Fruit fly (Drosophila melanogaster) whole organism, embryonic: ENCODE results near the gene His3.3B.
A peak's percentile ranks its signal among the peaks of the same experiment; 100 is the strongest.

ENCODE experiments used
- Aef1 ChIP-seq: fragments of 200-800 bp; sonication (Bioruptor generic); IDR thresholded peaks from 3 replicates; pipeline ENCODE4 v1.3.6; 2022; ENCODE audit warnings: missing biosample characterization, missing genetic modification characterization
- Atf-2 ChIP-seq: fragments of 200-800 bp; sonication (Bioruptor generic); optimal IDR thresholded peaks from 2 replicates; lab custom pipeline; 2016; ENCODE audit warnings: missing biosample characterization, missing genetic modification characterization
- CG10147 ChIP-seq: fragments of 200-800 bp; sonication (Bioruptor generic); optimal IDR thresholded peaks from 2 replicates; lab custom pipeline; 2019; ENCODE audit warnings: missing biosample characterization, mild to moderate bottlenecking, missing genetic modification characterization, moderate library complexity
- CG1024 ChIP-seq: fragments of 200-800 bp; sonication (Bioruptor generic); IDR thresholded peaks from 2 replicates; pipeline ENCODE4 v1.3.6; 2022; ENCODE audit warnings: missing biosample characterization, missing genetic modification characterization
- CG10431 ChIP-seq: fragments of 200-800 bp; sonication (Bioruptor generic); optimal IDR thresholded peaks from 3 replicates; lab custom pipeline; 2018; ENCODE audit warnings: missing biosample characterization, mild to moderate bottlenecking, missing genetic modification characterization
- CG10959 ChIP-seq: fragments of 200-800 bp; sonication (Bioruptor generic); IDR thresholded peaks from 2 replicates; pipeline ENCODE4 v1.3.6; 2022; ENCODE audit warnings: missing biosample characterization, missing genetic modification characterization
- CG12104 ChIP-seq: fragments of 200-800 bp; sonication (Bioruptor generic); optimal IDR thresholded peaks from 3 replicates; lab custom pipeline; 2016; ENCODE audit warnings: missing biosample characterization, missing genetic modification characterization
- CG13287 ChIP-seq: fragments of 200-800 bp; sonication (Bioruptor generic); IDR thresholded peaks from 2 replicates; pipeline ENCODE4 v1.3.6; 2022; ENCODE audit warnings: missing biosample characterization, missing genetic modification characterization; ENCODE audit not compliant: partially characterized antibody
- CG15011 ChIP-seq: fragments of 200-800 bp; sonication (Bioruptor generic); optimal IDR thresholded peaks from 3 replicates; lab custom pipeline; 2018; ENCODE audit warnings: missing biosample characterization, mild to moderate bottlenecking, missing genetic modification characterization
- CG17328 ChIP-seq: fragments of 200-800 bp; sonication (Bioruptor generic); IDR thresholded peaks from 2 replicates; pipeline ENCODE4 v1.3.6; 2022; ENCODE audit warnings: missing biosample characterization, missing genetic modification characterization
- CG17568 ChIP-seq: fragments of 200-800 bp; sonication (Bioruptor generic); optimal IDR thresholded peaks from 2 replicates; lab custom pipeline; 2018; ENCODE audit warnings: missing biosample characterization, mild to moderate bottlenecking, missing genetic modification characterization, moderate library complexity
- CG2116 ChIP-seq: fragments of 200-800 bp; sonication (Bioruptor generic); optimal IDR thresholded peaks from 3 replicates; lab custom pipeline; 2018; ENCODE audit warnings: missing biosample characterization, mild to moderate bottlenecking, missing genetic modification characterization
- CG2678 ChIP-seq: fragments of 200-800 bp; sonication (Bioruptor generic); optimal IDR thresholded peaks from 3 replicates; lab custom pipeline; 2019; ENCODE audit warnings: missing biosample characterization, mild to moderate bottlenecking, missing genetic modification characterization, moderate library complexity
- CG2712 ChIP-seq: fragments of 200-800 bp; optimal IDR thresholded peaks from 3 replicates; lab custom pipeline; 2019; ENCODE audit warnings: missing biosample characterization, mild to moderate bottlenecking, missing genetic modification characterization, moderate library complexity
- CG3163 ChIP-seq: fragments of 200-800 bp; sonication (Bioruptor generic); optimal IDR thresholded peaks from 3 replicates; lab custom pipeline; 2016; ENCODE audit warnings: missing biosample characterization, missing genetic modification characterization
- CG4730 ChIP-seq: fragments of 200-800 bp; sonication (Bioruptor generic); IDR thresholded peaks from 2 replicates; pipeline ENCODE4 v1.3.6; 2022; ENCODE audit warnings: missing biosample characterization, missing genetic modification characterization
- CG5245 ChIP-seq: fragments of 200-800 bp; sonication (Bioruptor generic); optimal IDR thresholded peaks from 3 replicates; lab custom pipeline; 2016; ENCODE audit warnings: missing biosample characterization, missing genetic modification characterization
- CG6689 ChIP-seq: fragments of 200-800 bp; sonication (Bioruptor generic); IDR thresholded peaks from 2 replicates; pipeline ENCODE4 v1.3.6; 2022; ENCODE audit warnings: missing biosample characterization, missing genetic modification characterization
- CG6854 ChIP-seq: fragments of 200-800 bp; sonication (Bioruptor generic); optimal IDR thresholded peaks from 3 replicates; lab custom pipeline; 2017; ENCODE audit warnings: missing biosample characterization, mild to moderate bottlenecking, missing genetic modification characterization
- CG7745 ChIP-seq: fragments of 200-800 bp; sonication (Bioruptor generic); optimal IDR thresholded peaks from 2 replicates; lab custom pipeline; 2018; ENCODE audit warnings: missing biosample characterization, mild to moderate bottlenecking, missing genetic modification characterization, moderate library complexity
- CG7963 ChIP-seq: fragments of 200-800 bp; sonication (Bioruptor generic); IDR thresholded peaks from 3 replicates; pipeline ENCODE4 v1.3.6; 2022; ENCODE audit warnings: missing biosample characterization, missing genetic modification characterization; ENCODE audit not compliant: partially characterized antibody
- CG8924 ChIP-seq: fragments of 200-800 bp; optimal IDR thresholded peaks from 3 replicates; lab custom pipeline; 2019; ENCODE audit warnings: missing biosample characterization, mild to moderate bottlenecking, missing genetic modification characterization, moderate library complexity
- H15 ChIP-seq: fragments of 200-800 bp; sonication (Bioruptor generic); IDR thresholded peaks from 3 replicates; pipeline ENCODE4 v1.3.6; 2022; ENCODE audit warnings: missing biosample characterization, missing genetic modification characterization
- Hmr ChIP-seq: fragments of 200-800 bp; sonication (Bioruptor generic); optimal IDR thresholded peaks from 3 replicates; lab custom pipeline; 2017; ENCODE audit warnings: mild to moderate bottlenecking, missing biosample characterization, missing genetic modification reagents, missing genetic modification characterization
- Opbp ChIP-seq: fragments of 200-800 bp; sonication (Bioruptor generic); IDR thresholded peaks from 3 replicates; pipeline ENCODE4 v1.3.6; 2022; ENCODE audit warnings: missing biosample characterization, missing genetic modification characterization; ENCODE audit not compliant: partially characterized antibody
- Side ChIP-seq: fragments of 200-800 bp; sonication (Bioruptor generic); optimal IDR thresholded peaks from 2 replicates; lab custom pipeline; 2016; ENCODE audit warnings: missing biosample characterization, missing genetic modification characterization
- Tbp ChIP-seq: fragments of >200 bp; optimal IDR thresholded peaks from 2 replicates; lab custom pipeline; 2018; ENCODE audit warnings: missing biosample characterization, missing genetic modification characterization
- ac ChIP-seq: fragments of 200-800 bp; sonication (Bioruptor generic); optimal IDR thresholded peaks from 3 replicates; lab custom pipeline; 2017; ENCODE audit warnings: missing biosample characterization, mild to moderate bottlenecking, missing genetic modification characterization
- al ChIP-seq: fragments of 200-800 bp; sonication (Bioruptor generic); IDR thresholded peaks from 2 replicates; pipeline ENCODE4 v1.3.6; 2022; ENCODE audit warnings: missing biosample characterization, missing genetic modification characterization
- bowl ChIP-seq: fragments of 200-800 bp; sonication (Bioruptor generic); IDR thresholded peaks from 2 replicates; pipeline ENCODE4 v1.3.6; 2022; ENCODE audit warnings: missing biosample characterization, missing genetic modification characterization
- cato ChIP-seq: fragments of 200-800 bp; sonication (Bioruptor generic); optimal IDR thresholded peaks from 2 replicates; lab custom pipeline; 2016; ENCODE audit warnings: missing biosample characterization, missing genetic modification characterization, borderline replicate concordance
- croc ChIP-seq: fragments of 200-800 bp; sonication (Bioruptor generic); conservative IDR thresholded peaks from 3 replicates; pipeline ENCODE4 v1.3.6; 2022; ENCODE audit warnings: missing biosample characterization, missing genetic modification characterization
- fd3F ChIP-seq: fragments of 200-800 bp; sonication (Bioruptor generic); optimal IDR thresholded peaks from 2 replicates; lab custom pipeline; 2018; ENCODE audit warnings: missing biosample characterization, mild to moderate bottlenecking, missing genetic modification characterization, moderate library complexity
- inv ChIP-seq: fragments of 200-800 bp; sonication (Bioruptor generic); IDR thresholded peaks from 2 replicates; pipeline ENCODE4 v1.3.6; 2022; ENCODE audit warnings: missing biosample characterization, missing genetic modification characterization; ENCODE audit not compliant: partially characterized antibody
- lab ChIP-seq: fragments of 200-800 bp; sonication (Bioruptor generic); optimal IDR thresholded peaks from 3 replicates; lab custom pipeline; 2017; ENCODE audit warnings: missing biosample characterization, missing genetic modification characterization, mild to moderate bottlenecking, moderate library complexity, missing genetic modification reagents
- maf-S ChIP-seq: fragments of 200-800 bp; sonication (Bioruptor generic); optimal IDR thresholded peaks from 2 replicates; lab custom pipeline; 2016; ENCODE audit warnings: missing biosample characterization, missing genetic modification characterization
- mam ChIP-seq: fragments of 200-800 bp; sonication (Bioruptor generic); optimal IDR thresholded peaks from 3 replicates; lab custom pipeline; 2016; ENCODE audit warnings: missing biosample characterization, missing genetic modification characterization
- oc ChIP-seq: fragments of 200-800 bp; sonication (Bioruptor generic); optimal IDR thresholded peaks from 2 replicates; lab custom pipeline; 2018; ENCODE audit warnings: missing biosample characterization, mild to moderate bottlenecking, missing genetic modification characterization, moderate library complexity
- onecut ChIP-seq: fragments of 200-800 bp; sonication (Bioruptor generic); IDR thresholded peaks from 2 replicates; pipeline ENCODE4 v1.3.6; 2022; ENCODE audit warnings: missing biosample characterization, missing genetic modification characterization
- otp ChIP-seq: fragments of 200-800 bp; sonication (Bioruptor generic); IDR thresholded peaks from 3 replicates; pipeline ENCODE4, ENCODE4 v1.3.6; 2022; ENCODE audit warnings: missing biosample characterization, missing genetic modification characterization
- pros ChIP-seq: fragments of 200-800 bp; sonication (Bioruptor generic); optimal IDR thresholded peaks from 3 replicates; lab custom pipeline; 2019; ENCODE audit warnings: missing biosample characterization, mild to moderate bottlenecking, missing genetic modification characterization, moderate library complexity
- run ChIP-seq: fragments of 200-800 bp; sonication (Bioruptor generic); optimal IDR thresholded peaks from 3 replicates; lab custom pipeline; 2018; ENCODE audit warnings: missing biosample characterization, mild to moderate bottlenecking, missing genetic modification characterization
- sd ChIP-seq: fragments of 200-800 bp; sonication (Bioruptor generic); optimal IDR thresholded peaks from 3 replicates; lab custom pipeline; 2018; ENCODE audit warnings: missing biosample characterization, mild to moderate bottlenecking, missing genetic modification characterization, moderate library complexity
- seq ChIP-seq: fragments of 200-800 bp; sonication (Bioruptor generic); IDR thresholded peaks from 2 replicates; pipeline ENCODE4 v1.3.6; 2022; ENCODE audit warnings: missing biosample characterization, missing genetic modification characterization
- shn ChIP-seq: fragments of 200-800 bp; sonication (Bioruptor generic); optimal IDR thresholded peaks from 3 replicates; lab custom pipeline; 2016; ENCODE audit warnings: missing biosample characterization, missing genetic modification characterization
- slbo ChIP-seq: fragments of 200-800 bp; sonication (Bioruptor generic); IDR thresholded peaks from 2 replicates; pipeline ENCODE4 v1.3.6; 2022; ENCODE audit warnings: missing biosample characterization, missing genetic modification characterization
- stc ChIP-seq: fragments of 200-800 bp; sonication (Bioruptor generic); IDR thresholded peaks from 2 replicates; pipeline ENCODE4 v1.3.6; 2022; ENCODE audit warnings: missing biosample characterization, missing genetic modification characterization
- tll ChIP-seq, 2 experiments: fragments of 200-800 bp in 1 of 2; fragments of >200 bp in 1 of 2; sonication (Bioruptor generic) in 1 of 2; optimal IDR thresholded peaks; 2 replicates each; lab custom pipeline; 2017 to 2019; ENCODE audit warnings: missing biosample characterization in 2 of 2, missing genetic modification characterization in 2 of 2, mild to moderate bottlenecking in 1 of 2, moderate library complexity in 1 of 2
- wdn ChIP-seq: fragments of 200-800 bp; sonication (Bioruptor generic); IDR thresholded peaks from 2 replicates; pipeline ENCODE4 v1.3.6; 2022; ENCODE audit warnings: missing biosample characterization, missing genetic modification characterization
- zen ChIP-seq: fragments of 200-800 bp; sonication (Bioruptor generic); optimal IDR thresholded peaks from 3 replicates; lab custom pipeline; 2018; ENCODE audit warnings: missing biosample characterization, mild to moderate bottlenecking, missing genetic modification characterization, moderate library complexity
- zfh1 ChIP-seq: fragments of 200-800 bp; sonication (Bioruptor generic); IDR thresholded peaks from 3 replicates; pipeline ENCODE4 v1.3.6; 2022; ENCODE audit warnings: missing biosample characterization, missing genetic modification characterization

Gene His3.3B

DNA sequence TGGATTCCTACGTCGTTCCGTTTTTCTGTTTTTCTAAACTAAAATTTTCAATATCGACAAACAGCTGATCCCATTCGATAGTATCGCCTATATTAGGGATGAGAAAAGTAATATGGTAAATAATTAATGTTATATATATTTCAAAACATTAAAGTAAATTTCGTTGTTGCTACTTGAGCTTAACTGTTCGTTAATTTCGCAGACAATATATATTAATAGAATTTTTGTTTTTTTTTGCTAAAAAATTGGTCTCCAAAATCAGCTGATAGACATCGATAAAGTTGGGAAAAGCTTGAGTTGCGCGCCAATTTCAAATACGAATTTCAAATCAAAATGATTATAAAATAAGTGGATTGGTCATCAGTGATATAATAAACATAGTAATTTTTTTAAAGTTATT, 39.9 kb upstream of the His3.3B start, which contains the start of gene CG12118:
Gene CG12118, minus strand, starts transcription at position 53 of the 400 bp plus-strand sequence.
- peak; percentile 67 for TF ChIP-seq CG5245 (GFP tag; lab: Kevin White, UChicago)
- peak; percentile 72 for TF ChIP-seq Hmr (GFP tag; lab: Kevin White, UChicago)
- peak; percentile 64 for TF ChIP-seq cato (GFP tag; lab: Kevin White, UChicago)
- TF ChIP-seq CG13287 (GFP tag; lab: Robert Waterston, UW) = peak; percentile 96
- TF ChIP-seq pros (GFP tag; lab: Kevin White, UChicago) = no peak
- peak; percentile 89 for TF ChIP-seq zfh1 (GFP tag; lab: Robert Waterston, UW)
- peak; percentile 3 for TF ChIP-seq Side (GFP tag; lab: Kevin White, UChicago)
- no peak for TF ChIP-seq CG6854 (GFP tag; lab: Kevin White, UChicago)
- peak; percentile 73 for TF ChIP-seq seq (GFP tag; lab: Robert Waterston, UW)
- peak; percentile 55 for TF ChIP-seq mam (GFP tag; lab: Kevin White, UChicago)
- TF ChIP-seq Aef1 (GFP tag; lab: Robert Waterston, UW) = peak; percentile 75
- TF ChIP-seq CG10147 (GFP tag; lab: Kevin White, UChicago) = peak; percentile 69
- peak; percentile 64 for TF ChIP-seq CG12104 (GFP tag; lab: Kevin White, UChicago)
- peak; percentile 54 for TF ChIP-seq oc (tag; lab: Kevin White, UChicago)
- no peak for TF ChIP-seq CG17568 (GFP tag; lab: Kevin White, UChicago)
- peak; percentile 66; the same call in 1 of the 2 replicates for TF ChIP-seq stc (GFP tag; lab: Robert Waterston, UW)
- TF ChIP-seq zen (tag; lab: Kevin White, UChicago) = peak; percentile 78
- TF ChIP-seq sd (tag; lab: Kevin White, UChicago) = peak; percentile 60
- peak; percentile 32 for TF ChIP-seq maf-S (GFP tag; lab: Kevin White, UChicago)
- TF ChIP-seq CG4730 (GFP tag; lab: Robert Waterston, UW) = peak; percentile 59; the same call in 1 of the 2 replicates
- no peak for TF ChIP-seq bowl
- TF ChIP-seq CG7745 (tag; lab: Kevin White, UChicago) = no peak
- peak; percentile 79 for TF ChIP-seq lab (GFP tag; lab: Kevin White, UChicago)
- TF ChIP-seq otp (GFP tag; lab: Robert Waterston, UW) = peak; percentile 73; the same call in 2 of the 3 replicates
- peak; percentile 63 for TF ChIP-seq CG10959 (GFP tag; lab: Robert Waterston, UW)
- TF ChIP-seq H15 (GFP tag; lab: Robert Waterston, UW) = peak; percentile 71
- TF ChIP-seq croc (GFP tag; lab: Robert Waterston, UW) = peak; percentile 39; the same call in 2 of the 3 replicates
- TF ChIP-seq CG6689 (GFP tag; lab: Robert Waterston, UW) = peak; percentile 80
- TF ChIP-seq tll (GFP tag; optimal IDR thresholded peaks at IDR 0.05; lab: Kevin White, UChicago) = no peak
- peak; percentile 9 for TF ChIP-seq Atf-2 (GFP tag; lab: Kevin White, UChicago)
- no peak for TF ChIP-seq CG10431 (GFP tag; lab: Kevin White, UChicago)
- TF ChIP-seq Tbp (GFP tag; lab: Kevin White, UChicago) = no peak
- peak; percentile 86 for TF ChIP-seq al (GFP tag; lab: Robert Waterston, UW)
- TF ChIP-seq Opbp (GFP tag; lab: Robert Waterston, UW) = peak; percentile 85
- peak; percentile 70 for TF ChIP-seq CG1024 (GFP tag; lab: Robert Waterston, UW)
- TF ChIP-seq CG15011 (GFP tag; lab: Kevin White, UChicago) = peak; percentile 20
- no peak for TF ChIP-seq run (tag; lab: Kevin White, UChicago)
- TF ChIP-seq CG2116 (GFP tag; lab: Kevin White, UChicago) = peak; percentile 88
- TF ChIP-seq onecut (GFP tag; lab: Robert Waterston, UW) = peak; percentile 14; the same call in 1 of the 2 replicates
- TF ChIP-seq CG8924 = peak; percentile 63
- peak; percentile 63 for TF ChIP-seq fd3F (GFP tag; lab: Kevin White, UChicago)
- TF ChIP-seq slbo (GFP tag; lab: Robert Waterston, UW) = peak; percentile 94
- TF ChIP-seq inv (GFP tag; lab: Robert Waterston, UW) = peak; percentile 73
- peak; percentile 81 for TF ChIP-seq CG2678 (tag; lab: Kevin White, UChicago)
- TF ChIP-seq shn (GFP tag; lab: Kevin White, UChicago) = no peak
- TF ChIP-seq wdn (GFP tag; lab: Robert Waterston, UW) = peak; percentile 88
- peak; percentile 86 for TF ChIP-seq CG17328
- TF ChIP-seq CG2712 (tag; lab: Kevin White, UChicago) = peak; percentile 85
- TF ChIP-seq CG3163 = no peak
- no peak for TF ChIP-seq ac (GFP tag; lab: Kevin White, UChicago)
- peak; percentile 81 for TF ChIP-seq CG7963
